Fruit fly (Drosophila melanogaster) whole organism, embryonic: ENCODE results near the gene CG9550.

ENCODE experiments used
- Awh ChIP-seq: fragments of 200-800 bp; sonication (Bioruptor generic); IDR thresholded peaks from 2 replicates; pipeline ENCODE4, ENCODE4 v1.3.6; 2022; ENCODE audit warnings: missing biosample characterization, missing genetic modification characterization
- CG11695 ChIP-seq: fragments of 200-800 bp; sonication (Bioruptor generic); IDR thresholded peaks from 3 replicates; pipeline ENCODE4 v1.3.6; 2022; ENCODE audit warnings: missing biosample characterization, missing genetic modification characterization
- CG15696 ChIP-seq: fragments of 200-800 bp; sonication (Bioruptor generic); optimal IDR thresholded peaks from 2 replicates; lab custom pipeline; 2019; ENCODE audit warnings: missing biosample characterization, mild to moderate bottlenecking, missing genetic modification characterization, moderate library complexity
- CG17328 ChIP-seq: fragments of 200-800 bp; sonication (Bioruptor generic); IDR thresholded peaks from 2 replicates; pipeline ENCODE4 v1.3.6; 2022; ENCODE audit warnings: missing biosample characterization, missing genetic modification characterization
- CG17361 ChIP-seq: fragments of 200-800 bp; sonication (Bioruptor generic); IDR thresholded peaks from 3 replicates; pipeline ENCODE4 v1.3.6; 2022; ENCODE audit warnings: missing biosample characterization, missing genetic modification characterization
- CG17385 ChIP-seq: fragments of 200-800 bp; sonication (Bioruptor generic); optimal IDR thresholded peaks from 3 replicates; lab custom pipeline; 2018; ENCODE audit warnings: missing biosample characterization, mild to moderate bottlenecking, missing genetic modification characterization
- CG17829 ChIP-seq: fragments of 200-800 bp; optimal IDR thresholded peaks from 2 replicates; lab custom pipeline; 2019; ENCODE audit warnings: missing biosample characterization, mild to moderate bottlenecking, missing genetic modification characterization, moderate library complexity
- CG18262 ChIP-seq: fragments of 200-800 bp; optimal IDR thresholded peaks from 3 replicates; lab custom pipeline; 2019; ENCODE audit warnings: missing biosample characterization, mild to moderate bottlenecking, missing genetic modification characterization, moderate library complexity
- CG18619 ChIP-seq: fragments of 200-800 bp; sonication (Bioruptor generic); optimal IDR thresholded peaks from 3 replicates; lab custom pipeline; 2017; ENCODE audit warnings: missing biosample characterization, mild to moderate bottlenecking, missing genetic modification characterization
- CG3407 ChIP-seq: fragments of 200-800 bp; sonication (Bioruptor generic); optimal IDR thresholded peaks from 2 replicates; lab custom pipeline; 2018; ENCODE audit warnings: missing biosample characterization, mild to moderate bottlenecking, missing genetic modification characterization
- CG4424 ChIP-seq: fragments of 200-800 bp; sonication (Bioruptor generic); optimal IDR thresholded peaks from 3 replicates; lab custom pipeline; 2016; ENCODE audit warnings: missing biosample characterization, missing genetic modification characterization
- CG6254 ChIP-seq: fragments of 200-800 bp; sonication (Bioruptor generic); optimal IDR thresholded peaks from 3 replicates; lab custom pipeline; 2017; ENCODE audit warnings: mild to moderate bottlenecking, missing biosample characterization, missing genetic modification reagents, missing genetic modification characterization
- CG6272 ChIP-seq: fragments of 200-800 bp; sonication (Bioruptor generic); IDR thresholded peaks from 2 replicates; pipeline ENCODE4 v1.3.6; 2022; ENCODE audit warnings: missing biosample characterization, missing genetic modification characterization
- CG7556 ChIP-seq: fragments of 200-800 bp; sonication (Bioruptor generic); optimal IDR thresholded peaks from 2 replicates; lab custom pipeline; 2017; ENCODE audit warnings: missing biosample characterization, mild to moderate bottlenecking, missing genetic modification characterization
- CG7839 ChIP-seq: fragments of 200-800 bp; sonication (Bioruptor generic); optimal IDR thresholded peaks from 3 replicates; lab custom pipeline; 2018; ENCODE audit warnings: missing biosample characterization, mild to moderate bottlenecking, missing genetic modification characterization, moderate library complexity
- CG8944 ChIP-seq: fragments of 200-800 bp; sonication (Bioruptor generic); optimal IDR thresholded peaks from 3 replicates; lab custom pipeline; 2016; ENCODE audit warnings: missing biosample characterization, missing genetic modification characterization
- CG9727 ChIP-seq: fragments of 200-800 bp; sonication (Bioruptor generic); optimal IDR thresholded peaks from 3 replicates; lab custom pipeline; 2017; ENCODE audit warnings: missing biosample characterization, mild to moderate bottlenecking, missing genetic modification characterization
- CoRest ChIP-seq: fragments of 200-800 bp; sonication (Bioruptor generic); optimal IDR thresholded peaks from 3 replicates; lab custom pipeline; 2018; ENCODE audit warnings: missing biosample characterization, mild to moderate bottlenecking, missing genetic modification characterization, moderate library complexity
- Dfd ChIP-seq, 2 experiments: fragments of >200 bp; optimal IDR thresholded peaks; 2 replicates each; lab custom pipeline; 2017; ENCODE audit warnings: missing biosample characterization in 2 of 2, missing genetic modification characterization in 2 of 2
- Eip74EF ChIP-seq, 2 experiments: fragments of 200-800 bp in 1 of 2; fragments of >200 bp in 1 of 2; sonication (Bioruptor generic) in 1 of 2; optimal IDR thresholded peaks; 2 replicates each; lab custom pipeline; 2017 to 2019; ENCODE audit warnings: missing biosample characterization in 2 of 2, missing genetic modification characterization in 2 of 2, mild to moderate bottlenecking in 1 of 2, moderate library complexity in 1 of 2
- Hr3 ChIP-seq: fragments of 200-800 bp; sonication (Bioruptor generic); optimal IDR thresholded peaks from 3 replicates; lab custom pipeline; 2016; ENCODE audit warnings: missing biosample characterization, missing genetic modification characterization
- Hr39 ChIP-seq: fragments of >200 bp; optimal IDR thresholded peaks from 2 replicates; lab custom pipeline; 2017
- MESR4 ChIP-seq: fragments of 200-800 bp; sonication (Bioruptor generic); optimal IDR thresholded peaks from 2 replicates; lab custom pipeline; 2018; ENCODE audit warnings: missing biosample characterization, mild to moderate bottlenecking, missing genetic modification characterization, moderate library complexity
- NC2α ChIP-seq: fragments of 200-800 bp; sonication (Bioruptor generic); optimal IDR thresholded peaks from 2 replicates; lab custom pipeline; 2016; ENCODE audit warnings: missing biosample characterization, missing genetic modification characterization
- PHDP ChIP-seq: fragments of 200-800 bp; sonication (Bioruptor generic); optimal IDR thresholded peaks from 3 replicates; lab custom pipeline; 2018; ENCODE audit warnings: missing biosample characterization, mild to moderate bottlenecking, missing genetic modification characterization, moderate library complexity
- Ptx1 ChIP-seq: fragments of 200-800 bp; sonication (Bioruptor generic); IDR thresholded peaks from 2 replicates; pipeline ENCODE4 v1.3.6; 2022; ENCODE audit warnings: missing biosample characterization, missing genetic modification characterization
- Side ChIP-seq: fragments of 200-800 bp; sonication (Bioruptor generic); optimal IDR thresholded peaks from 2 replicates; lab custom pipeline; 2016; ENCODE audit warnings: missing biosample characterization, missing genetic modification characterization
- Sox100B ChIP-seq: fragments of 200-800 bp; sonication (Bioruptor generic); optimal IDR thresholded peaks from 3 replicates; lab custom pipeline; 2018; ENCODE audit warnings: missing biosample characterization, mild to moderate bottlenecking, missing genetic modification characterization
- Xbp1 ChIP-seq: fragments of 200-800 bp; sonication (Bioruptor generic); optimal IDR thresholded peaks from 3 replicates; lab custom pipeline; 2016; ENCODE audit warnings: missing biosample characterization, mild to moderate bottlenecking, missing genetic modification characterization
- Xrp1 ChIP-seq: fragments of 200-800 bp; sonication (Bioruptor generic); IDR thresholded peaks from 2 replicates; pipeline ENCODE4 v1.3.6; 2022; ENCODE audit warnings: missing biosample characterization, missing genetic modification characterization
- ac ChIP-seq: fragments of 200-800 bp; sonication (Bioruptor generic); optimal IDR thresholded peaks from 3 replicates; lab custom pipeline; 2017; ENCODE audit warnings: missing biosample characterization, mild to moderate bottlenecking, missing genetic modification characterization
- ash1 ChIP-seq: fragments of 200-800 bp; sonication (Bioruptor generic); optimal IDR thresholded peaks from 2 replicates; lab custom pipeline; 2018; ENCODE audit warnings: missing biosample characterization, mild to moderate bottlenecking, missing genetic modification characterization
- croc ChIP-seq: fragments of 200-800 bp; sonication (Bioruptor generic); conservative IDR thresholded peaks from 3 replicates; pipeline ENCODE4 v1.3.6; 2022; ENCODE audit warnings: missing biosample characterization, missing genetic modification characterization
- dati ChIP-seq: fragments of 200-800 bp; sonication (Bioruptor generic); IDR thresholded peaks from 2 replicates; pipeline ENCODE4 v1.3.6; 2022; ENCODE audit warnings: missing biosample characterization, missing genetic modification characterization
- eve ChIP-seq, 2 experiments: fragments of >200 bp; optimal IDR thresholded peaks; 2 replicates each; lab custom pipeline; 2017; ENCODE audit warnings: missing biosample characterization in 2 of 2, missing genetic modification characterization in 2 of 2
- fru ChIP-seq: fragments of >200 bp; optimal IDR thresholded peaks from 2 replicates; lab custom pipeline; 2017
- jing ChIP-seq: fragments of 200-800 bp; sonication (Bioruptor generic); optimal IDR thresholded peaks from 2 replicates; lab custom pipeline; 2018; ENCODE audit warnings: missing biosample characterization, mild to moderate bottlenecking, missing genetic modification characterization
- kah ChIP-seq: fragments of 200-800 bp; sonication (Bioruptor generic); optimal IDR thresholded peaks from 2 replicates; lab custom pipeline; 2018; ENCODE audit warnings: missing biosample characterization, mild to moderate bottlenecking, missing genetic modification characterization
- lab ChIP-seq: fragments of 200-800 bp; sonication (Bioruptor generic); optimal IDR thresholded peaks from 3 replicates; lab custom pipeline; 2017; ENCODE audit warnings: missing biosample characterization, missing genetic modification characterization, mild to moderate bottlenecking, moderate library complexity, missing genetic modification reagents
- lola ChIP-seq, 3 experiments: fragments of >200 bp in 2 of 3; fragments of 200-800 bp in 1 of 3; sonication (Bioruptor generic) in 1 of 3; optimal IDR thresholded peaks; 2 replicates each; lab custom pipeline; 2017 to 2019; ENCODE audit warnings: missing biosample characterization in 3 of 3, missing genetic modification characterization in 3 of 3, mild to moderate bottlenecking in 1 of 3, moderate library complexity in 1 of 3
- nmo ChIP-seq: fragments of 200-800 bp; sonication (Bioruptor generic); optimal IDR thresholded peaks from 2 replicates; lab custom pipeline; 2018; ENCODE audit warnings: missing biosample characterization, mild to moderate bottlenecking, missing genetic modification characterization, moderate library complexity
- pfk ChIP-seq: fragments of 200-800 bp; sonication (Bioruptor generic); optimal IDR thresholded peaks from 2 replicates; lab custom pipeline; 2018; ENCODE audit warnings: missing biosample characterization, mild to moderate bottlenecking, missing genetic modification characterization, moderate library complexity
- phol ChIP-seq: fragments of 200-800 bp; sonication (Bioruptor generic); optimal IDR thresholded peaks from 3 replicates; lab custom pipeline; 2018; ENCODE audit warnings: missing biosample characterization, mild to moderate bottlenecking, missing genetic modification characterization, moderate library complexity
- prd ChIP-seq, 3 experiments: fragments of >200 bp in 2 of 3; fragments of 200-800 bp in 1 of 3; sonication (Bioruptor generic) in 1 of 3; optimal IDR thresholded peaks in 2 of 3; IDR thresholded peaks in 1 of 3; 2 replicates in 2 of 3; 3 replicates in 1 of 3; pipeline versions ENCODE4 v1.3.6 to Lab custom; 2017 to 2022; ENCODE audit warnings: missing biosample characterization in 1 of 3, missing genetic modification characterization in 1 of 3
- salm ChIP-seq: fragments of 200-800 bp; sonication (Bioruptor generic); optimal IDR thresholded peaks from 2 replicates; lab custom pipeline; 2018; ENCODE audit warnings: missing biosample characterization, mild to moderate bottlenecking, missing genetic modification characterization
- sens ChIP-seq: fragments of 200-800 bp; sonication (Bioruptor generic); peaks from one replicate; lab custom pipeline; 2016; ENCODE audit warnings: missing biosample characterization, missing genetic modification characterization
- slp2 ChIP-seq: fragments of 200-800 bp; sonication (Bioruptor generic); optimal IDR thresholded peaks from 2 replicates; lab custom pipeline; 2016; ENCODE audit warnings: missing biosample characterization, missing genetic modification characterization
- trem ChIP-seq: fragments of 200-800 bp; optimal IDR thresholded peaks from 3 replicates; lab custom pipeline; 2019; ENCODE audit warnings: missing biosample characterization, mild to moderate bottlenecking, missing genetic modification characterization, moderate library complexity
- wek ChIP-seq: fragments of 200-800 bp; sonication (Bioruptor generic); optimal IDR thresholded peaks from 3 replicates; lab custom pipeline; 2018; ENCODE audit warnings: missing biosample characterization, mild to moderate bottlenecking, missing genetic modification characterization, moderate library complexity
- zf30C ChIP-seq: fragments of 200-800 bp; sonication (Bioruptor generic); optimal IDR thresholded peaks from 3 replicates; lab custom pipeline; 2018; ENCODE audit warnings: missing biosample characterization, mild to moderate bottlenecking, missing genetic modification characterization

The CG9550 gene

dm6 chr2L:6508666-6509065 lies 11.8 kb downstream of the CG9550 start (continued):
- TF ChIP-seq zf30C = peak; percentile 3
- TF ChIP-seq eve (GFP tag; optimal IDR thresholded peaks at IDR 0.05; lab: Kevin White, UChicago) = peak in 1 of 2 experiments; percentile 51
- TF ChIP-seq pfk (GFP tag; lab: Kevin White, UChicago) = no peak
- peak; percentile 16 for TF ChIP-seq Hr3 (GFP tag; lab: Kevin White, UChicago)
- TF ChIP-seq CG6272 (GFP tag; lab: Robert Waterston, UW) = no peak
- no peak for TF ChIP-seq dati (GFP tag; lab: Robert Waterston, UW)
- no peak for TF ChIP-seq CG8944 (GFP tag; lab: Kevin White, UChicago)
- TF ChIP-seq Dfd (GFP tag; optimal IDR thresholded peaks at IDR 0.05; lab: Kevin White, UChicago) = no peak
- no peak for TF ChIP-seq croc
- TF ChIP-seq CG15696 (tag; lab: Kevin White, UChicago) = peak; percentile 19
- TF ChIP-seq CG7556 (GFP tag; lab: Kevin White, UChicago) = peak; percentile 13
- TF ChIP-seq fru (lab: Kevin White, UChicago) = no peak
- TF ChIP-seq CG17385 (GFP tag; lab: Kevin White, UChicago) = peak; percentile 29
- peak; percentile 52 for TF ChIP-seq CG7839 (tag; lab: Kevin White, UChicago)
- peak; percentile 28; the same call in 1 of the 3 replicates for TF ChIP-seq CG17361 (GFP tag; lab: Robert Waterston, UW)
- no peak for TF ChIP-seq kah (GFP tag; lab: Kevin White, UChicago)
- peak; percentile 0 for TF ChIP-seq sens (GFP tag; lab: Kevin White, UChicago)
- no peak for TF ChIP-seq ash1 (GFP tag; lab: Kevin White, UChicago)
- TF ChIP-seq lab (GFP tag; lab: Kevin White, UChicago) = peak; percentile 34
- peak in 1 of 2 experiments; percentile 22 for TF ChIP-seq Eip74EF (GFP tag; optimal IDR thresholded peaks at IDR 0.05; lab: Kevin White, UChicago)
- TF ChIP-seq NC2α = no peak
- 0 out of 2 replicates have a peak, but pooled peaks have one; percentile 26 for TF ChIP-seq Ptx1 (GFP tag; lab: Robert Waterston, UW)
- no peak for TF ChIP-seq wek (GFP tag; lab: Kevin White, UChicago)
- peak; percentile 21 for TF ChIP-seq Sox100B
- TF ChIP-seq Hr39 (lab: Kevin White, UChicago) = no peak
- peak; percentile 49 for TF ChIP-seq phol (tag; lab: Kevin White, UChicago)
- TF ChIP-seq Awh = no peak
- peak; percentile 28 for TF ChIP-seq CG6254 (GFP tag; lab: Kevin White, UChicago)
- peak; percentile 27 for TF ChIP-seq CoRest (tag; lab: Kevin White, UChicago)
- TF ChIP-seq CG4424 (GFP tag; lab: Kevin White, UChicago) = peak; percentile 45
- TF ChIP-seq trem (tag; lab: Kevin White, UChicago) = no peak
- TF ChIP-seq CG3407 = peak; percentile 6
- TF ChIP-seq CG18262 = peak; percentile 51
- no peak for TF ChIP-seq salm (tag; lab: Kevin White, UChicago)
- TF ChIP-seq PHDP (tag; lab: Kevin White, UChicago) = peak; percentile 24
- TF ChIP-seq prd (optimal IDR thresholded peaks at IDR 0.05; lab: Kevin White, UChicago) = no peak
- peak; percentile 69; the same call in 2 of the 3 replicates for TF ChIP-seq prd (GFP tag; IDR thresholded peaks at IDR 0.05; lab: Robert Waterston, UW)
- TF ChIP-seq Side (GFP tag; lab: Kevin White, UChicago) = no peak
- TF ChIP-seq Xrp1 = peak; percentile 41; the same call in 1 of the 2 replicates
- peak; percentile 34 for TF ChIP-seq Xbp1
- peak; percentile 6 for TF ChIP-seq jing (GFP tag; lab: Kevin White, UChicago)
- TF ChIP-seq CG9727 (GFP tag; lab: Kevin White, UChicago) = peak; percentile 10
- TF ChIP-seq nmo = peak; percentile 40
- TF ChIP-seq CG18619 (GFP tag; lab: Kevin White, UChicago) = no peak
- peak; percentile 16 for TF ChIP-seq CG17829 (tag; lab: Kevin White, UChicago)
- TF ChIP-seq CG17328 (GFP tag; lab: Robert Waterston, UW) = 0 out of 2 replicates have a peak, but pooled peaks have one; percentile 20
- TF ChIP-seq MESR4 (GFP tag; lab: Kevin White, UChicago) = no peak
- TF ChIP-seq CG11695 (GFP tag; lab: Robert Waterston, UW) = no peak
- TF ChIP-seq ac (GFP tag; lab: Kevin White, UChicago) = no peak
- TF ChIP-seq slp2 (GFP tag; lab: Kevin White, UChicago) = no peak
- peak in 1 of 3 experiments; percentile 30 for TF ChIP-seq lola (GFP tag; optimal IDR thresholded peaks at IDR 0.05; lab: Kevin White, UChicago)
